Worm (Caenorhabditis elegans) whole organism, L4 larva: ENCODE data around the gene ints-6.
"Not testable (repeated sequence)": the region's sequence is repeated elsewhere in the genome, so short reads cannot be mapped to it uniquely, and the experiment has no call there.

Experiments
- F49E8.2 ChIP-seq: sonication (generic microtip); optimal IDR thresholded peaks from 2 replicates; lab custom pipeline; 2016; ENCODE audit warnings: missing compliant biosample characterization, mild to moderate bottlenecking, missing genetic modification characterization, borderline replicate concordance
- ZK546.5 ChIP-seq, 2 experiments: sonication (generic microtip); optimal IDR thresholded peaks; 2 replicates each; lab custom pipeline; 2017; ENCODE audit warnings: missing biosample characterization in 2 of 2, missing genetic modification characterization in 2 of 2
- aha-1 ChIP-seq: fragments of 150-350 bp; peaks from one replicate; lab custom pipeline; 2014; ENCODE audit warnings: missing biosample characterization, missing genetic modification characterization
- ceh-32 ChIP-seq: sonication (generic microtip); optimal IDR thresholded peaks from 2 replicates; lab custom pipeline; 2016; ENCODE audit warnings: mild to moderate bottlenecking, missing genetic modification characterization, missing compliant biosample characterization; ENCODE audit not compliant: poor library complexity
- ceh-44 ChIP-seq: fragments of 200-800 bp; sonication (Bioruptor generic); IDR thresholded peaks from 2 replicates; pipeline ENCODE4 v1.3.6; 2022; ENCODE audit warnings: missing genetic modification reagents, missing genetic modification characterization, missing compliant biosample characterization
- ceh-62 ChIP-seq: sonication (generic microtip); optimal IDR thresholded peaks from 2 replicates; lab custom pipeline; 2017; ENCODE audit warnings: missing biosample characterization, missing genetic modification characterization
- daf-16 ChIP-seq, 3 experiments: sonication (generic microtip); optimal IDR thresholded peaks; 2 replicates each; lab custom pipeline; 2016 to 2017; ENCODE audit warnings: missing genetic modification characterization in 3 of 3, missing genetic modification reagents in 3 of 3, mild to moderate bottlenecking in 2 of 3, missing compliant biosample characterization in 2 of 3, missing biosample characterization in 1 of 3, moderate library complexity in 1 of 3
- egl-43 ChIP-seq: fragments of 200-800 bp; sonication (Bioruptor generic); IDR thresholded peaks from 2 replicates; pipeline ENCODE4 v1.3.6; 2022; ENCODE audit warnings: missing genetic modification reagents, missing genetic modification characterization, missing compliant biosample characterization
- fkh-10 ChIP-seq: fragments of 150-350 bp; optimal IDR thresholded peaks from 2 replicates; lab custom pipeline; 2014; ENCODE audit warnings: missing biosample characterization, missing genetic modification reagents, missing genetic modification characterization
- fos-1 ChIP-seq: fragments of 150-350 bp; optimal IDR thresholded peaks from 2 replicates; lab custom pipeline; 2014; ENCODE audit warnings: missing biosample characterization, missing genetic modification characterization
- gei-8 ChIP-seq: fragments of 200-800 bp; sonication (Bioruptor generic); optimal IDR thresholded peaks from 2 replicates; lab custom pipeline; 2018; ENCODE audit warnings: mild to moderate bottlenecking, missing genetic modification characterization, missing compliant biosample characterization
- hmg-1.1 ChIP-seq: fragments of 200-800 bp; sonication (Bioruptor generic); IDR thresholded peaks from 2 replicates; pipeline ENCODE4 v1.3.6; 2022; ENCODE audit warnings: missing genetic modification reagents, missing genetic modification characterization, missing compliant biosample characterization
- lim-7 ChIP-seq: fragments of 200-800 bp; sonication (Bioruptor generic); IDR thresholded peaks from 2 replicates; pipeline ENCODE4 v1.3.6; 2022; ENCODE audit warnings: missing genetic modification characterization, missing compliant biosample characterization
- lin-39 ChIP-seq: fragments of 150-350 bp; optimal IDR thresholded peaks from 2 replicates; lab custom pipeline; 2014; ENCODE audit warnings: missing biosample characterization, missing genetic modification reagents, missing genetic modification characterization
- mdt-29 ChIP-seq: fragments of 200-800 bp; sonication (Bioruptor generic); IDR thresholded peaks from 2 replicates; pipeline ENCODE4 v1.3.6; 2022; ENCODE audit warnings: missing genetic modification reagents, missing genetic modification characterization, missing compliant biosample characterization
- mxl-3 ChIP-seq: fragments of 200-800 bp; sonication (Bioruptor generic); optimal IDR thresholded peaks from 2 replicates; lab custom pipeline; 2018; ENCODE audit warnings: mild to moderate bottlenecking, missing genetic modification characterization, missing compliant biosample characterization
- nhr-102 ChIP-seq: sonication (generic microtip); optimal IDR thresholded peaks from 2 replicates; lab custom pipeline; 2016; ENCODE audit warnings: mild to moderate bottlenecking, missing genetic modification characterization, moderate library complexity, missing compliant biosample characterization
- nhr-11 ChIP-seq: fragments of 150-350 bp; optimal IDR thresholded peaks from 2 replicates; lab custom pipeline; 2014; ENCODE audit warnings: missing biosample characterization, missing genetic modification characterization
- nhr-42 ChIP-seq: fragments of 200-800 bp; sonication (Bioruptor generic); IDR thresholded peaks from 2 replicates; pipeline ENCODE4 v1.3.6; 2022; ENCODE audit warnings: missing genetic modification characterization, missing compliant biosample characterization
- nhr-48 ChIP-seq: sonication (generic microtip); optimal IDR thresholded peaks from 2 replicates; lab custom pipeline; 2016; ENCODE audit warnings: mild to moderate bottlenecking, missing genetic modification characterization, missing compliant biosample characterization
- nhr-77 ChIP-seq: fragments of 150-350 bp; optimal IDR thresholded peaks from 2 replicates; lab custom pipeline; 2014; ENCODE audit warnings: missing biosample characterization, missing genetic modification characterization
- pha-4 ChIP-seq, 2 experiments: fragments of 150-350 bp in 1 of 2; fragments of 200-800 bp in 1 of 2; sonication (Bioruptor generic) in 1 of 2; IDR thresholded peaks in 1 of 2; optimal IDR thresholded peaks in 1 of 2; 2 replicates each; pipeline versions ENCODE4 v1.3.6 to Lab custom; 2014 to 2022; ENCODE audit warnings: missing genetic modification characterization in 2 of 2, missing genetic modification reagents in 2 of 2, missing biosample characterization in 1 of 2, missing compliant biosample characterization in 1 of 2
- snpc-4 ChIP-seq: fragments of 150-350 bp; optimal IDR thresholded peaks from 2 replicates; lab custom pipeline; 2014; ENCODE audit warnings: missing biosample characterization, missing genetic modification characterization
- unc-62 ChIP-seq, 3 experiments: fragments of 150-350 bp in 1 of 3; sonication (generic microtip); optimal IDR thresholded peaks in 2 of 3; peaks in 1 of 3; 1 replicate in 1 of 3; 2 replicates in 2 of 3; lab custom pipeline; 2014 to 2017; ENCODE audit warnings: missing biosample characterization in 3 of 3, missing genetic modification characterization in 3 of 3, missing genetic modification reagents in 3 of 3, missing genotype in 1 of 3
- zag-1 ChIP-seq: fragments of 150-350 bp; optimal IDR thresholded peaks from 2 replicates; lab custom pipeline; 2014; ENCODE audit warnings: missing biosample characterization, missing genetic modification characterization

ints-6 gene

DNA sequence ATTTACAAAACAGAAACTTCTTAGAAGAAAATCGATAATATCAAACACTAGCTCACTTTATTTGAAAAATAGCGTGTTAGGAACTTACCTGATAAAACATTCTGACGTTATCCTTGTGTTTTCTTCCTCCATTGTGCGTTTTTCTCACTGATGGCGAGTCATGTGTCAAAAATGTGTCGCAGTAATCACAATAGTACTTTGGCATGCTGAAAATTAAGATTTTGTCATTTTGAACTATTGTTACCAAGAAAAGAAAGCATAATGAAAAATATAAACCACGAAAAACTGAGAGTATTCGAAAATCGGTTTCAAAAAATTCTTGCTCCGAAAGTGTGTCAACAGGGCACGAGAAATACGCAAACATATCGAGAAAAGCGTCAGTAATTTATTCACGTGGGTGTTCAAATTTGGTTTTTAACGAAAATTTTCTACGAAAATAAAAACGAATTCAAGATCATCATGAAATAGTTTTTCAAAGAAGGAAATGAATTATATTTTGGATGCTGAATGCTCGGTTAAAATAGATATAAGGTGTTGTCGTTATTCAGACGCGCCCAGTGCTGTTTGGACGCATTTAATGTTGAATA, 3.8 kb upstream of the ints-6 start, which contains the start of gene snrp-3 (continued):
- TF ChIP-seq nhr-102: peak; percentile 83
- peak; percentile 55 for TF ChIP-seq fkh-10 (GFP tag; lab: Kevin White, UChicago)
- peak; percentile 37 for TF ChIP-seq nhr-11 (tag; lab: Kevin White, UChicago)

- TF ChIP-seq hmg-1.1 (GFP tag; lab: Robert Waterston, UW) (no peak), ceh-32 (tag; lab: Kevin White, UChicago) (no peak), ceh-62 (no peak), unc-62 (GFP tag; optimal IDR thresholded peaks at IDR 0.05 in 1 of 2; lab: Kevin White, UChicago) (peak in 1 of 2 experiments; percentile 21), unc-62 (tag; optimal IDR thresholded peaks at IDR 0.05; lab: Kevin White, UChicago) (no peak), nhr-48 (tag; lab: Kevin White, UChicago) (no peak), lim-7 (GFP tag; lab: Robert Waterston, UW) (no peak), nhr-11 (tag; lab: Kevin White, UChicago) (peak; percentile 15)
Measured at ce11 chrIV:8697436-8697835, 5.9 kb downstream of the ints-6 start, which contains the start of gene ttll-11. TSS of gene ttll-11 (plus strand) at chrIV:8697736.

DNA sequence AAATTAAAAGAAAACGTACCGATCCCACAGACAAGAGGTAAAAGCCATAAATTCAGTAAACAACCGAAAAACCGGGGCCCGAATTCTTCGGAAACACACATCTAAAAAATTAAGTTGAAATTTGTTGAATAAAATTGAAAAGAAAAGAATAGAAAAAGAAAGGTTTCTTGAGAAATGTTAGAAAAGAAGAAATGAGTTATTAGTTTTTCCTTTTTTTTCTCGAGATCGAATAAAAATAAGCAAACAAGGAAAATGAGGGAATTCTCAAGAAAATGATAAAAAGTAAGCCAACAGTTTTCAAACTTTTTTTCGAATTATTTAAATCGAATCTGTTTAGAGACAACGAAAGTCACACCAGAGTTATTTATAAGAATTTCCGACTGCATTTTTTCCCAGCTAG, 14.0 kb downstream of the ints-6 start, which contains the start of gene H23L24.4:
H23L24.4 (minus strand) TSS at position 101 of the 400 bp plus-strand sequence.
- TF ChIP-seq nhr-77 (no peak), aha-1 (tag; lab: Kevin White, UChicago) (peak; percentile 72)

DNA sequence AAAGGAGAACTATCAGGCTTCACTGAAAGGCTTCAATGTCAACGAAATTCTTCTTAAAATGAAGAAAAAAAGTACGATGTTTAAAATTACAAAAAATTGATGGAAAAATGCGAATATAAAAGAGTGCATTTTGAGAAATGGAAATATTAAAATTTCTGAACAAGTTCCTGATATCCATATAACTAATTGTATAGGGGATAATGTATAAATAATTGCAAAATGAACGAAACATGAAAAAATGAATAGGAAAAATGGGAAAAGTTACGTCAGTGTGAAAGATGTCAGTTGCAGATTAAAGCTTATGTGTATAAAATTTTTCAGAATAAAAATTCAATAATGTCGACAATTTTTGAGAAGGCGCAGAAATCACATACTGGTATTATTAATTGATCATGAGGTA, 16.5 kb downstream of the ints-6 start:
- TF ChIP-seq pha-4 (GFP tag; IDR thresholded peaks at IDR 0.05; lab: Robert Waterston, UW) (no peak), pha-4 (tag; optimal IDR thresholded peaks at IDR 0.05; lab: Kevin White, UChicago) (no peak), unc-62 (GFP tag; optimal IDR thresholded peaks at IDR 0.05 in 1 of 2; lab: Kevin White, UChicago) (peak in 1 of 2 experiments; percentile 93), unc-62 (tag; optimal IDR thresholded peaks at IDR 0.05; lab: Kevin White, UChicago) (no peak), egl-43 (no peak)

ce11 chrIV:8715032-8715431, 23.5 kb downstream of the ints-6 start, which contains the start of the genes parg-2 and ipla-5:
TSS of gene parg-2 (minus strand) at chrIV:8715132.
TSS of gene ipla-5 (plus strand) at chrIV:8715247.
- TF ChIP-seq lin-39; nhr-42 (GFP tag; lab: Robert Waterston, UW); zag-1 (tag; lab: Kevin White, UChicago): not testable (repeated sequence)

- no peak for TF ChIP-seq mxl-3 (GFP tag; lab: Kevin White, UChicago)
Measured at ce11 chrIV:8718153-8718552, 26.6 kb downstream of the ints-6 start, which contains the start of gene H23L24.1. TSS of gene H23L24.1 (plus strand) at chrIV:8718453.

DNA sequence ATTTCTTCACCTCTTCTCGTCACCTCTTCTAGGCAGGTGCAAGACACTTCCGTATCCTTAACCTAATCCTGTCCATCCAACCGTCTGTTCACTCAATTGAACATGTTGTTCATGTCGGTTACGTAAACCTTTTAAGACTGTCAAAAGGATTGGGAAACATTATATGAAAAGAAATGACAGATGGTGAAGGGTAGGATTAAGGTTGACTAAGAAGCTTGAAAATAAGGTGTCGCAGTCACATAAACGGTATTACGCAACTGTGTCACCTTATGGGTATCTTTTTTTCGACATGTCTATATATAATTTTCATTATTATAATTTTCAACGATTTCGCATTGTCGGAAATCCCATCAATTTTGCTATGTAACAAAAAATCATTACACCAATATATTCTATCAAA, 31.3 kb downstream of the ints-6 start:
- no peak for TF ChIP-seq mxl-3 (GFP tag; lab: Kevin White, UChicago)
- no peak for TF ChIP-seq mdt-29 (GFP tag; lab: Robert Waterston, UW)
- no peak for TF ChIP-seq ZK546.5 (tag; optimal IDR thresholded peaks at IDR 0.05; lab: Kevin White, UChicago)
- TF ChIP-seq gei-8: no peak
- no peak for TF ChIP-seq F49E8.2 (tag; lab: Kevin White, UChicago)
- TF ChIP-seq daf-16 (GFP tag; optimal IDR thresholded peaks at IDR 0.05; lab: Kevin White, UChicago): no peak
- no peak for TF ChIP-seq daf-16 (tag; optimal IDR thresholded peaks at IDR 0.05; lab: Kevin White, UChicago)
- TF ChIP-seq ceh-44: no peak
- no peak for TF ChIP-seq snpc-4 (tag; lab: Kevin White, UChicago)
- TF ChIP-seq fos-1 (tag; lab: Kevin White, UChicago): no peak
